Worm (Caenorhabditis elegans): ENCODE measurements around the gene C01G10.1.

C01G10.1 gene

DNA sequence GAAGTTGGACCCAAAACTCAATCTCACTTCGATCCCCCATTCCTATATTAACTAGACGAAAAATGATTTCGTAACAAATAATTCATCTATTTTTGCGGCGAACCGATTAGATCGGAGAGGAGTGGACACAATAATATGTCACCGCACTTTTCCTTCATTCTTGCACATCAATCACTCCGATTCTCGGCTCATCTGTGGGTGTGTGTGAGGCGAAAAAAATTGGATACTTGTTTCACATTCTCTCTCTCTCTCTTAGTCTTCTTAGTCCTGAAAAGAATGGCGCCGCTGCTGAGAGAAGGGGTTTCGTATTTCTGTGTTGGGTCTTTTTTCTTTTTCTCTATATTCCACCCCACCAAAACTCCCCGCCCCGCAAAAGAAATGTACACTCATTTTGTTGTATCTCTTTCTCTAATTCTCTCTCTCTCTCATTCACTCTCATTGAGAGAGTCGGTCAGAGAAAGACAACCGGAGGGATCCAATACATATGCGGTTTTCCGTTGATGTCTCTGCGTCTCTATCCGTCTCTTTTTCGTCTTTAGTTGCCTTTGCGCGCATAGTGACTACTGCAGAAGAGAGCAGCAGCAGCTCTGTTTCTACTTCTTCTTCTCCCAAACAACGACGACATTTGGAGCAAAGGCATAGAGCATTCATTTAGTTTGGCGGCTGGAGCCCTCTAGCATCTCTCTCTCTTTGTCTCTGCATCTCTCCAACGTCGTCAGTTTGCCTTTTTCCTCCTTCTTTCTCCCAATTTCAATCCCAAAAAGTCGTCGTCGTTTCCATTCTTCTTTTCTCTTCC, 28.3 kb upstream of the C01G10.1 start, which contains the start of gene unc-76 (continued):
- TF ChIP-seq egl-43 (GFP tag; IDR thresholded peaks at IDR 0.05) (peak; percentile 38; the same call in 1 of the 2 replicates), set-16 (GFP tag; IDR thresholded peaks at IDR 0.05) (no peak; the same call in 1 of the 2 replicates), dpl-1 (GFP tag; optimal IDR thresholded peaks at IDR 0.05) (peak; percentile 27), madf-9 (GFP tag; conservative IDR thresholded peaks at IDR 0.05) (no peak), nhr-102 (tag; optimal IDR thresholded peaks at IDR 0.05) (no peak), ceh-28 (tag; optimal IDR thresholded peaks at IDR 0.05) (no peak), ceh-82 (tag; optimal IDR thresholded peaks at IDR 0.05) (no peak), hlh-30 (tag; optimal IDR thresholded peaks at IDR 0.05; ENCODE audit: insufficient read depth) (peak; percentile 48), nhr-237 (tag; optimal IDR thresholded peaks at IDR 0.05) (no peak), nhr-11 (tag; optimal IDR thresholded peaks at IDR 0.05) (peak; percentile 72), jun-1 (tag; optimal IDR thresholded peaks at IDR 0.05) (no peak)

- TF ChIP-seq aha-1 (tag) (peak; percentile 71), zip-11 (GFP tag; IDR thresholded peaks at IDR 0.05) (no peak)
Measured at ce11 chrV:15072738-15073137, 26.8 kb upstream of the C01G10.1 start.

ce11 chrV:15074907-15075306, 24.6 kb upstream of the C01G10.1 start:
- TF ChIP-seq ceh-82 (tag; optimal IDR thresholded peaks at IDR 0.05) (no peak), dmd-6 (GFP tag; IDR thresholded peaks at IDR 0.05) (no peak), F49E8.2 (tag; optimal IDR thresholded peaks at IDR 0.05; ENCODE audit: borderline replicate concordance) (no peak), zip-11 (GFP tag; IDR thresholded peaks at IDR 0.05) (no peak), ceh-20 (GFP tag; IDR thresholded peaks at IDR 0.05) (no peak), T20F7.1 (GFP tag; optimal IDR thresholded peaks at IDR 0.05) (no peak), F10B5.3 (tag; optimal IDR thresholded peaks at IDR 0.05) (no peak), D1046.2 (GFP tag; IDR thresholded peaks at IDR 0.05) (no peak), F44E2.7 (GFP tag; IDR thresholded peaks at IDR 0.05) (no peak), pha-4 (GFP tag; IDR thresholded peaks at IDR 0.05) (no peak), pha-4 (tag; optimal IDR thresholded peaks at IDR 0.05) (no peak), dpl-1 (GFP tag; optimal IDR thresholded peaks at IDR 0.05) (no peak), ztf-7 (tag; optimal IDR thresholded peaks at IDR 0.05) (no peak), ceh-44 (GFP tag; IDR thresholded peaks at IDR 0.05) (no peak), set-16 (GFP tag; IDR thresholded peaks at IDR 0.05) (no peak), ceh-28 (tag; optimal IDR thresholded peaks at IDR 0.05) (peak; percentile 35), php-3 (GFP tag; IDR thresholded peaks at IDR 0.05) (no peak), ZK546.5 (tag; optimal IDR thresholded peaks at IDR 0.05) (no peak), dmd-9 (GFP tag; IDR thresholded peaks at IDR 0.05) (no peak), aha-1 (tag) (peak; percentile 80), daf-12 (tag; optimal IDR thresholded peaks at IDR 0.05) (no peak), attf-4 (tag; optimal IDR thresholded peaks at IDR 0.05) (no peak), snpc-1.2 (GFP tag; IDR thresholded peaks at IDR 0.05) (no peak), mes-2 (tag; optimal IDR thresholded peaks at IDR 0.05; ENCODE audit: poor library complexity, severe bottlenecking) (peak; percentile 10), saeg-2 (GFP tag; IDR thresholded peaks at IDR 0.05) (no peak), mdl-1 (tag; optimal IDR thresholded peaks at IDR 0.05) (no peak), R02D3.7 (tag; optimal IDR thresholded peaks at IDR 0.05) (no peak), lin-38 (GFP tag; IDR thresholded peaks at IDR 0.05) (no peak), nhr-42 (GFP tag; IDR thresholded peaks at IDR 0.05) (no peak), nhr-48 (tag; optimal IDR thresholded peaks at IDR 0.05) (no peak), rbr-2 (tag; optimal IDR thresholded peaks at IDR 0.05) (peak; percentile 43), hmg-1.1 (GFP tag; IDR thresholded peaks at IDR 0.05) (peak; percentile 65), nhr-10 (tag; optimal IDR thresholded peaks at IDR 0.05) (no peak), lsy-2 (tag; optimal IDR thresholded peaks at IDR 0.05) (peak in 1 of 2 experiments; percentile 32), zfp-2 (tag; optimal IDR thresholded peaks at IDR 0.05) (no peak), snpc-4 (tag; optimal IDR thresholded peaks at IDR 0.05) (no peak), nhr-6 (tag; optimal IDR thresholded peaks at IDR 0.05) (no peak), lin-13 (GFP tag; optimal IDR thresholded peaks at IDR 0.05) (no peak), dmd-8 (GFP tag; IDR thresholded peaks at IDR 0.05) (no peak), hlh-30 (tag; optimal IDR thresholded peaks at IDR 0.05; ENCODE audit: insufficient read depth) (no peak), Y105C5A.15 (GFP tag; IDR thresholded peaks at IDR 0.05) (no peak)
